Worm (Caenorhabditis elegans) whole organism, young adult: ENCODE measurements around the gene F14D2.15.

Experiments used
- ceh-40 ChIP-seq: fragments of 200-800 bp; sonication (Bioruptor generic); IDR thresholded peaks from 2 replicates; pipeline ENCODE4 v1.3.6; 2022; ENCODE audit warnings: missing genetic modification characterization, missing compliant biosample characterization
- ets-4 ChIP-seq: fragments of 200-800 bp; sonication (Bioruptor generic); optimal IDR thresholded peaks from 2 replicates; lab custom pipeline; 2018; ENCODE audit warnings: mild to moderate bottlenecking, missing genetic modification characterization, missing compliant biosample characterization
- lsl-1 ChIP-seq: fragments of 200-800 bp; sonication (Bioruptor generic); optimal IDR thresholded peaks from 2 replicates; lab custom pipeline; 2018; ENCODE audit warnings: mild to moderate bottlenecking, missing genetic modification characterization, moderate library complexity, missing compliant biosample characterization
- nhr-80 ChIP-seq: sonication (generic microtip); optimal IDR thresholded peaks from 2 replicates; lab custom pipeline; 2016; ENCODE audit warnings: missing genetic modification characterization, missing compliant biosample characterization
- snpc-4 ChIP-seq, 5 experiments: fragments of 150-350 bp in 1 of 5; sonication (generic microtip) in 4 of 5; optimal IDR thresholded peaks; 2 replicates each; lab custom pipeline; 2014 to 2018; ENCODE audit warnings: missing genetic modification characterization in 5 of 5, missing biosample characterization in 3 of 5, antibody characterized with exemption in 2 of 5, mild to moderate bottlenecking in 2 of 5, missing compliant biosample characterization in 2 of 5, missing genotype in 2 of 5, moderate library complexity in 2 of 5, missing genetic modification reagents in 1 of 5
- zfh-2 ChIP-seq: fragments of 200-800 bp; sonication (Bioruptor generic); conservative IDR thresholded peaks from 2 replicates; pipeline ENCODE4 v1.3.6; 2022; ENCODE audit warnings: missing genetic modification reagents, missing genetic modification characterization, missing compliant biosample characterization

DNA sequence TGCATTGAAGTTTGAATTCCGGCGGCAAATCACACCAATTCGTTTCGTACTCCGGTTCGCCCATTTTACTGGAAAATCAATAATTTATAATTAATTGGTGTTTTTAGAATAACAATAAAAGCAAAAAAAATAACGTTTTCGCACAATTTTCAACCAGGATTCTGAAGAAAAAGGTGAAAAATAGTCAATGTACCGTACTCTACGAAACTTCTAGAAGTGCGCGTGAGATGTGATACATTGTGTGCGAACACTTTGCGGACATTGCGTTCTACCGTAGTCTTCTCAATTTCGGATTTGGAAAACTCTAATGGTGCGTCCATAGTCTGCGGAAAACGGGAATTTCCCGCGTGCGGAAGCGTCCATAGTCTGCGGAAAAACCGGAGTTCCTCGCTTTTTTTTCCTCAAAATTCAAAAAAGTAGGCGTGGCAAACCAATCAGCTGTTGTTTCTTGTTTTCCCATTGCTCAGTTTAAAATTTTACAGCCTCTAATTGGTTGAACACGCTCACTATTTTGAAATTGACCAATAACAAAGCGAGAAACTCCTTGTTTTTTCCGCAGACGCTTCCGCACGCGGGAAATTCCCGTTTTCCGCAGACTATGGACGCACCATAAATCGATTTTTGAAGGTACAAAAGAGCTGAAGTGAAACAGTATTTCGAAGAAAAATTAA lies 4.5 kb upstream of the F14D2.15 start, which contains the start of the genes F14D2.14 and bath-29:
- TF ChIP-seq zfh-2 (no peak), snpc-4 (GFP tag; optimal IDR thresholded peaks at IDR 0.05; lab: Kevin White, UChicago) (no peak), snpc-4 (tag; optimal IDR thresholded peaks at IDR 0.05; lab: Kevin White, UChicago) (no peak), ceh-40 (GFP tag; lab: Robert Waterston, UW) (no peak), lsl-1 (GFP tag; lab: Kevin White, UChicago) (peak; percentile 71), nhr-80 (tag; lab: Kevin White, UChicago) (no peak), ets-4 (GFP tag; lab: Kevin White, UChicago) (no peak)
